Worm (Caenorhabditis elegans) whole organism, L1 larva: ENCODE data around the gene F28F8.7.

ENCODE experiments used
- C04F5.9 ChIP-seq: sonication (generic microtip); optimal IDR thresholded peaks from 2 replicates; lab custom pipeline; 2016; ENCODE audit warnings: missing genetic modification characterization, missing compliant biosample characterization
- C16A3.4 ChIP-seq: fragments of 150-350 bp; optimal IDR thresholded peaks from 2 replicates; lab custom pipeline; 2014; ENCODE audit warnings: missing biosample characterization, missing genetic modification characterization
- C34B4.2 ChIP-seq: sonication (generic microtip); optimal IDR thresholded peaks from 2 replicates; lab custom pipeline; 2017; ENCODE audit warnings: mild to moderate bottlenecking, missing genetic modification characterization, missing compliant biosample characterization
- F16B12.6 ChIP-seq: fragments of 150-350 bp; optimal IDR thresholded peaks from 2 replicates; lab custom pipeline; 2014; ENCODE audit warnings: missing biosample characterization, missing genetic modification characterization
- aha-1 ChIP-seq: fragments of 150-350 bp; optimal IDR thresholded peaks from 2 replicates; lab custom pipeline; 2014; ENCODE audit warnings: missing biosample characterization, missing genetic modification characterization
- aly-2 ChIP-seq: fragments of 150-350 bp; optimal IDR thresholded peaks from 2 replicates; lab custom pipeline; 2014; ENCODE audit warnings: missing biosample characterization, missing genetic modification characterization
- ama-1 ChIP-seq: fragments of 150-350 bp; optimal IDR thresholded peaks from 2 replicates; lab custom pipeline; 2014
- blmp-1 ChIP-seq: fragments of 150-350 bp; optimal IDR thresholded peaks from 2 replicates; lab custom pipeline; 2014; ENCODE audit warnings: missing biosample characterization, missing genetic modification characterization
- ceh-90 ChIP-seq: sonication (generic microtip); optimal IDR thresholded peaks from 2 replicates; lab custom pipeline; 2016; ENCODE audit warnings: missing genetic modification characterization, missing compliant biosample characterization
- dsc-1 ChIP-seq: sonication (generic microtip); optimal IDR thresholded peaks from 2 replicates; lab custom pipeline; 2016; ENCODE audit warnings: mild to moderate bottlenecking, missing genetic modification characterization, missing compliant biosample characterization
- efl-1 ChIP-seq, 4 experiments: fragments of 150-350 bp; optimal IDR thresholded peaks in 3 of 4; peaks in 1 of 4; 1 replicate in 1 of 4; 2 replicates in 3 of 4; lab custom pipeline; 2014; ENCODE audit warnings: missing biosample characterization in 2 of 4, missing genetic modification characterization in 2 of 4, missing genetic modification reagents in 2 of 4
- efl-3 ChIP-seq: fragments of 200-800 bp; sonication (Bioruptor generic); optimal IDR thresholded peaks from 2 replicates; lab custom pipeline; 2018; ENCODE audit warnings: mild to moderate bottlenecking, missing genetic modification characterization, missing compliant biosample characterization
- elt-2 ChIP-seq: sonication (generic microtip); optimal IDR thresholded peaks from 2 replicates; lab custom pipeline; 2016; ENCODE audit warnings: missing genetic modification characterization, mild to moderate bottlenecking, inconsistent platforms, missing compliant biosample characterization, missing genetic modification reagents
- ets-5 ChIP-seq: fragments of 200-800 bp; sonication (Bioruptor generic); IDR thresholded peaks from 2 replicates; pipeline ENCODE4 v1.3.6; 2022; ENCODE audit warnings: missing genetic modification characterization, missing compliant biosample characterization
- hlh-4 ChIP-seq: sonication (generic microtip); optimal IDR thresholded peaks from 2 replicates; lab custom pipeline; 2016; ENCODE audit warnings: mild to moderate bottlenecking, missing genetic modification characterization, missing compliant biosample characterization
- lin-13 ChIP-seq: fragments of 150-350 bp; optimal IDR thresholded peaks from 2 replicates; lab custom pipeline; 2014; ENCODE audit warnings: missing biosample characterization, missing genetic modification reagents, missing genetic modification characterization
- lin-14 ChIP-seq: fragments of 200-800 bp; sonication (Bioruptor generic); optimal IDR thresholded peaks from 2 replicates; lab custom pipeline; 2018; ENCODE audit warnings: mild to moderate bottlenecking, missing genetic modification characterization, moderate library complexity, missing compliant biosample characterization
- lin-39 ChIP-seq: fragments of 150-350 bp; optimal IDR thresholded peaks from 2 replicates; lab custom pipeline; 2014; ENCODE audit warnings: missing biosample characterization, missing genetic modification reagents, missing genetic modification characterization
- lir-3 ChIP-seq: sonication (generic microtip); optimal IDR thresholded peaks from 2 replicates; lab custom pipeline; 2016; ENCODE audit warnings: mild to moderate bottlenecking, missing genetic modification characterization, moderate library complexity, missing compliant biosample characterization; ENCODE audit not compliant: poor library complexity
- lsy-2 ChIP-seq, 2 experiments: fragments of 150-350 bp; optimal IDR thresholded peaks; 2 replicates each; lab custom pipeline; 2014; ENCODE audit warnings: missing biosample characterization in 2 of 2, missing genetic modification characterization in 2 of 2
- mef-2 ChIP-seq: fragments of 150-350 bp; optimal IDR thresholded peaks from 2 replicates; lab custom pipeline; 2014; ENCODE audit warnings: missing biosample characterization, missing genetic modification characterization
- mep-1 ChIP-seq: fragments of 150-350 bp; optimal IDR thresholded peaks from 2 replicates; lab custom pipeline; 2014; ENCODE audit warnings: missing biosample characterization, missing genetic modification characterization
- nhr-12 ChIP-seq: sonication (generic microtip); optimal IDR thresholded peaks from 2 replicates; lab custom pipeline; 2017; ENCODE audit warnings: missing biosample characterization, missing genetic modification characterization
- nhr-28 ChIP-seq: fragments of 150-350 bp; optimal IDR thresholded peaks from 2 replicates; lab custom pipeline; 2014; ENCODE audit warnings: missing biosample characterization, missing genetic modification characterization
- nhr-71 ChIP-seq: sonication (generic microtip); optimal IDR thresholded peaks from 2 replicates; lab custom pipeline; 2016; ENCODE audit warnings: mild to moderate bottlenecking, missing genetic modification characterization, moderate library complexity, missing compliant biosample characterization
- nhr-77 ChIP-seq: fragments of 150-350 bp; optimal IDR thresholded peaks from 2 replicates; lab custom pipeline; 2014; ENCODE audit warnings: missing biosample characterization, missing genetic modification characterization
- nhr-85 ChIP-seq: sonication (generic microtip); peaks from one replicate; lab custom pipeline; 2016; ENCODE audit warnings: missing genetic modification characterization, inconsistent platforms, missing compliant biosample characterization
- pag-3 ChIP-seq: sonication (generic microtip); optimal IDR thresholded peaks from 2 replicates; lab custom pipeline; 2017; ENCODE audit warnings: missing genetic modification characterization, mild to moderate bottlenecking, missing compliant biosample characterization, antibody characterized with exemption, borderline replicate concordance; ENCODE audit not compliant: insufficient read depth
- pax-3 ChIP-seq: fragments of 200-800 bp; sonication (Bioruptor generic); optimal IDR thresholded peaks from 2 replicates; lab custom pipeline; 2018; ENCODE audit warnings: mild to moderate bottlenecking, missing genetic modification characterization, moderate library complexity, missing compliant biosample characterization
- skn-1 ChIP-seq: fragments of 150-350 bp; optimal IDR thresholded peaks from 2 replicates; lab custom pipeline; 2014; ENCODE audit warnings: missing biosample characterization, missing genetic modification characterization
- snpc-4 ChIP-seq: fragments of 150-350 bp; optimal IDR thresholded peaks from 2 replicates; lab custom pipeline; 2014; ENCODE audit warnings: missing biosample characterization, missing genetic modification characterization
- snu-23 ChIP-seq: sonication (generic microtip); optimal IDR thresholded peaks from 2 replicates; lab custom pipeline; 2016; ENCODE audit warnings: missing genetic modification characterization, missing compliant biosample characterization
- sox-4 ChIP-seq: sonication (generic microtip); optimal IDR thresholded peaks from 2 replicates; lab custom pipeline; 2016; ENCODE audit warnings: missing genetic modification characterization, missing compliant biosample characterization
- tbx-2 ChIP-seq: sonication (generic microtip); optimal IDR thresholded peaks from 2 replicates; lab custom pipeline; 2016; ENCODE audit warnings: missing genetic modification characterization, missing compliant biosample characterization
- unc-30 ChIP-seq: sonication (generic microtip); optimal IDR thresholded peaks from 2 replicates; lab custom pipeline; 2017; ENCODE audit warnings: missing biosample characterization, missing genetic modification characterization
- unc-62 ChIP-seq: fragments of 150-350 bp; optimal IDR thresholded peaks from 2 replicates; lab custom pipeline; 2014; ENCODE audit warnings: missing biosample characterization, missing genetic modification reagents, missing genetic modification characterization
- unc-86 ChIP-seq: sonication (generic microtip); optimal IDR thresholded peaks from 2 replicates; lab custom pipeline; 2016; ENCODE audit warnings: missing genetic modification characterization, missing compliant biosample characterization
- vab-15 ChIP-seq: sonication (generic microtip); optimal IDR thresholded peaks from 2 replicates; lab custom pipeline; 2017; ENCODE audit warnings: missing genotype, mild to moderate bottlenecking, missing genetic modification characterization, missing compliant biosample characterization
- zag-1 ChIP-seq: fragments of 150-350 bp; optimal IDR thresholded peaks from 2 replicates; lab custom pipeline; 2014; ENCODE audit warnings: missing biosample characterization, missing genetic modification characterization
- zip-4 ChIP-seq: fragments of 200-800 bp; sonication (Bioruptor generic); optimal IDR thresholded peaks from 2 replicates; lab custom pipeline; 2018; ENCODE audit warnings: mild to moderate bottlenecking, missing genetic modification characterization, moderate library complexity, missing compliant biosample characterization
- ztf-4 ChIP-seq: fragments of 150-350 bp; optimal IDR thresholded peaks from 2 replicates; lab custom pipeline; 2014; ENCODE audit warnings: missing biosample characterization, missing genetic modification characterization

The F28F8.7 gene

ce11 chrV:15544898-15545297 lies 45.5 kb downstream of the F28F8.7 start, which contains the start of gene glb-14:
TSS of gene glb-14 (minus strand) at chrV:15544994.
- TF ChIP-seq F16B12.6: no peak
- no peak for TF ChIP-seq zag-1
- no peak for TF ChIP-seq hlh-4 (tag; lab: Kevin White, UChicago)
- no peak for TF ChIP-seq ztf-4 (tag; lab: Kevin White, UChicago)
- TF ChIP-seq zip-4: no peak
- TF ChIP-seq blmp-1: no peak
- no peak for TF ChIP-seq lsy-2 (tag; optimal IDR thresholded peaks at IDR 0.05; lab: Kevin White, UChicago)
- TF ChIP-seq, all 84 proteins: peak for 0

- TF ChIP-seq efl-1 (optimal IDR thresholded peaks at IDR 0.05; lab: Kevin White, UChicago) (no peak), efl-1 (GFP tag; optimal IDR thresholded peaks at IDR 0.05 in 1 of 2; lab: Kevin White, UChicago) (no peak), nhr-77 (tag; lab: Kevin White, UChicago) (no peak), zag-1 (no peak)
Measured at ce11 chrV:15543252-15543651, 47.2 kb downstream of the F28F8.7 start.

- TF ChIP-seq ama-1 (lab: Kevin White, UChicago) (no peak), vab-15 (no peak), dsc-1 (no peak), skn-1 (tag; lab: Kevin White, UChicago) (no peak), hlh-4 (tag; lab: Kevin White, UChicago) (no peak)
Measured at ce11 chrV:15537923-15538322, 52.5 kb downstream of the F28F8.7 start, which contains the start of gene prde-1. TSS of gene prde-1 (plus strand) at chrV:15538244.

ce11 chrV:15536320-15536719 lies 54.1 kb downstream of the F28F8.7 start, which contains the start of gene F21A3.4:
TSS of gene F21A3.4 (plus strand) at chrV:15536620.
- TF ChIP-seq nhr-12 (tag; lab: Kevin White, UChicago) (no peak), sox-4 (no peak), mef-2 (no peak), efl-1 (optimal IDR thresholded peaks at IDR 0.05; lab: Kevin White, UChicago) (no peak), efl-1 (GFP tag; optimal IDR thresholded peaks at IDR 0.05 in 1 of 2; lab: Kevin White, UChicago) (peak in 1 of 2 experiments; percentile 59), unc-86 (no peak)

ce11 chrV:15533864-15534263 lies 56.6 kb downstream of the F28F8.7 start, which contains the start of gene F21A3.2:
TSS of gene F21A3.2 (minus strand) at chrV:15533964.
- TF ChIP-seq lin-13 (no peak), unc-30 (tag; lab: Kevin White, UChicago) (no peak), C16A3.4 (tag; lab: Kevin White, UChicago) (no peak), F16B12.6 (no peak), nhr-77 (tag; lab: Kevin White, UChicago) (no peak), lin-14 (no peak), snpc-4 (tag; lab: Kevin White, UChicago) (no peak), sox-4 (no peak), nhr-28 (no peak), skn-1 (tag; lab: Kevin White, UChicago) (no peak), nhr-85 (no peak), mep-1 (tag; lab: Kevin White, UChicago) (no peak), ceh-90 (tag; lab: Kevin White, UChicago) (no peak), lir-3 (tag; lab: Kevin White, UChicago) (no peak)

DNA sequence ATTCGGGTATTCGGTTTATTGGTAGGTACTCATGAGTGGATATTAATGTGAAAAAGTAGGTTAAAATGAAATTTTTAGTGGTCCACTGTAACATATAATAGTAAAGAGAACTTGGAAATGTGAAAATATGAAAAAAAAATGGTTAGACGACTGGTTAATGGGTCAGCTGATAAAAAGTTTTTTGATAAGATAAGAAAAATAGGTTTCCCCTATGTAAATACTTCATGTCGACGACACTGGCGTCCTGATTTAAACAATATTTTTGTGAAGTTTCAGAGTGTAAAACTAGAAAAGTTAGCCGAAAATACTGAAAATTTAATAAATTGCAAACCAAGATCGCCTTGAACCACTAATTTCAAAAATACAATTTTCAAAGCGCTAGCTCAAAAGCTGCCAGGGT lies 57.3 kb downstream of the F28F8.7 start, which contains the start of gene F21A3.11:
TSS of gene F21A3.11 (minus strand) at position 117 of the 400 bp plus-strand sequence.
- TF ChIP-seq elt-2 (tag; lab: Kevin White, UChicago): peak; percentile 70
- TF ChIP-seq snpc-4 (tag; lab: Kevin White, UChicago): no peak

- TF ChIP-seq lin-39 (tag; lab: Kevin White, UChicago): no peak
- no peak for TF ChIP-seq nhr-12 (tag; lab: Kevin White, UChicago)
- no peak for TF ChIP-seq dsc-1
- TF ChIP-seq ceh-90 (tag; lab: Kevin White, UChicago): no peak
- no peak for TF ChIP-seq C04F5.9
- no peak for TF ChIP-seq pax-3 (tag; lab: Kevin White, UChicago)
- no peak for TF ChIP-seq aly-2 (tag; lab: Kevin White, UChicago)
- no peak for TF ChIP-seq aha-1 (tag; lab: Kevin White, UChicago)
- TF ChIP-seq unc-62 (GFP tag; lab: Kevin White, UChicago): no peak
- no peak for TF ChIP-seq ets-5
- TF ChIP-seq pag-3 (tag; lab: Kevin White, UChicago): no peak
- TF ChIP-seq elt-2 (tag; lab: Kevin White, UChicago): no peak
- TF ChIP-seq efl-3 (GFP tag; lab: Kevin White, UChicago): no peak
- TF ChIP-seq snu-23: no peak
- no peak for TF ChIP-seq C34B4.2 (tag; lab: Kevin White, UChicago)
- no peak for TF ChIP-seq nhr-71 (tag; lab: Kevin White, UChicago)
- no peak for TF ChIP-seq tbx-2 (tag; lab: Kevin White, UChicago)
Measured at ce11 chrV:15529069-15529468, 61.3 kb downstream of the F28F8.7 start, which contains the start of gene srh-276. TSS of gene srh-276 (plus strand) at chrV:15529369.
